Fruit fly (Drosophila melanogaster): ENCODE data around the gene CG14990.

The CG14990 gene

DNA sequence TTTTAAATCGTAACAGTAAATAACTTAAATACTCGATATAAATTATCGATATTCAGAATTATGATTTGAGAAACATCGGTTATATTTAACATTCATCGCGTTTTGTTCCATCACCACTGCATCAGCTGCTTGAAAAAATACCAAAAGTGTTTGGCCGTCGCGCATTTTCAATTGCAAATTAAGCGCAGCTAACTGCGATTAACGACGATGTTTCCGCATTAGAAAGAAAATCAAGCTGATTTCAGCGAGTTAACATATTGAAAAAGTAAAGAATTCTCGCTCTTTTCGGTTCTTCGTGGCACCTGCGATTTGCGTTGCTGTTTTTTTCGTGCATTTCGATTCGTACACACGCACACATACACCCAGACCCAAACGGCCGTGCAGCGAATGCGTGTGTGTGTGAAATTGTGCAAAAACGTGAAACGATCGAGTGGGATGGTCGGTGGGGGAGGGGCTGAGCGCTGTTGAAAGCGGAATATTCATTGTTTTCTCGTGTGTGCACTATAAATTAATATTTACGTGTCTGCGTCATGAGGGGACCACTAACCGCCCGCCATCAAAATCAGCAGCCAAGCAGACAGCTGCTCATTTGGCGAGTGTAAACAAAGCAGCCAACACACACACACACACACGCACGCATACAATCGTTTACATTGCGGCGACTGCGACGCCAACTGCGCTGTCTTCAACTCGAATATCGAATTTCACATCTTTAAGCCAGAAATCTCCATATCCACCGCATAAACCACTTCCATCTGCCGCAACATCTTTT lies 15.3 kb downstream of the CG14990 start, which contains the start of gene Ack (continued):
- no peak for TF ChIP-seq fd102C (GFP tag; optimal IDR thresholded peaks at IDR 0.05)
- no peak for TF ChIP-seq gem (tag; optimal IDR thresholded peaks at IDR 0.05)
- no peak for TF ChIP-seq HHEX (GFP tag; optimal IDR thresholded peaks at IDR 0.05)
- no peak for TF ChIP-seq danr (GFP tag; IDR thresholded peaks at IDR 0.05)
- no peak for TF ChIP-seq peb (GFP tag; IDR thresholded peaks at IDR 0.05)
- TF ChIP-seq CG12942 (GFP tag; optimal IDR thresholded peaks at IDR 0.05) = no peak
- TF ChIP-seq CG7987 (GFP tag; optimal IDR thresholded peaks at IDR 0.05) = no peak
- no peak for TF ChIP-seq vfl (GFP tag; optimal IDR thresholded peaks at IDR 0.05)
- no peak for TF ChIP-seq Six4 (GFP tag; optimal IDR thresholded peaks at IDR 0.05)
- TF ChIP-seq CG17385 (GFP tag; optimal IDR thresholded peaks at IDR 0.05) = no peak
- TF ChIP-seq NC2α (GFP tag; optimal IDR thresholded peaks at IDR 0.05) = no peak
- no peak for TF ChIP-seq CG4730 (GFP tag; IDR thresholded peaks at IDR 0.05)
- no peak for TF ChIP-seq Oaz (GFP tag; IDR thresholded peaks at IDR 0.05)
- TF ChIP-seq psq (GFP tag; optimal IDR thresholded peaks at IDR 0.05) = no peak
- TF ChIP-seq ftz-f1 (GFP tag; optimal IDR thresholded peaks at IDR 0.05) = no peak
- TF ChIP-seq wek (GFP tag; optimal IDR thresholded peaks at IDR 0.05) = no peak
- no peak for TF ChIP-seq CG8290 (GFP tag; optimal IDR thresholded peaks at IDR 0.05)
- TF ChIP-seq CG8290 (tag; optimal IDR thresholded peaks at IDR 0.05) = no peak
- TF ChIP-seq CG9932 (GFP tag; IDR thresholded peaks at IDR 0.05) = peak; percentile 23; the same call in 1 of the 2 replicates
- peak; percentile 22 for TF ChIP-seq Ets97D (GFP tag; optimal IDR thresholded peaks at IDR 0.05)
- TF ChIP-seq Bteb2 (GFP tag; optimal IDR thresholded peaks at IDR 0.05) = no peak
- no peak for TF ChIP-seq maf-S (GFP tag; optimal IDR thresholded peaks at IDR 0.05)
- TF ChIP-seq Bgb (GFP tag; IDR thresholded peaks at IDR 0.05; ENCODE audit: partially characterized antibody) = peak; percentile 87
- no peak for TF ChIP-seq kay (GFP tag; optimal IDR thresholded peaks at IDR 0.05)
- TF ChIP-seq crol (GFP tag; IDR thresholded peaks at IDR 0.05) = 0 out of 2 replicates have a peak, but pooled peaks have one; percentile 49
- TF ChIP-seq sim (GFP tag; IDR thresholded peaks at IDR 0.05) = no peak
- TF ChIP-seq schlank (tag; optimal IDR thresholded peaks at IDR 0.05) = no peak
- no peak for TF ChIP-seq CG3847 (GFP tag; IDR thresholded peaks at IDR 0.05)
- no peak for TF ChIP-seq Kr (GFP tag; optimal IDR thresholded peaks at IDR 0.05)
- TF ChIP-seq lilli (GFP tag; optimal IDR thresholded peaks at IDR 0.05) = no peak
- no peak for TF ChIP-seq CG3726 (GFP tag; IDR thresholded peaks at IDR 0.05)
- no peak for TF ChIP-seq Bdp1 (GFP tag; optimal IDR thresholded peaks at IDR 0.05)
- TF ChIP-seq sug (tag; optimal IDR thresholded peaks at IDR 0.05) = peak; percentile 31
- no peak for TF ChIP-seq CG8765 (GFP tag; IDR thresholded peaks at IDR 0.05)
- TF ChIP-seq Xrp1 (GFP tag; IDR thresholded peaks at IDR 0.05) = no peak
- no peak for TF ChIP-seq aop (GFP tag; IDR thresholded peaks at IDR 0.05)

DNA sequence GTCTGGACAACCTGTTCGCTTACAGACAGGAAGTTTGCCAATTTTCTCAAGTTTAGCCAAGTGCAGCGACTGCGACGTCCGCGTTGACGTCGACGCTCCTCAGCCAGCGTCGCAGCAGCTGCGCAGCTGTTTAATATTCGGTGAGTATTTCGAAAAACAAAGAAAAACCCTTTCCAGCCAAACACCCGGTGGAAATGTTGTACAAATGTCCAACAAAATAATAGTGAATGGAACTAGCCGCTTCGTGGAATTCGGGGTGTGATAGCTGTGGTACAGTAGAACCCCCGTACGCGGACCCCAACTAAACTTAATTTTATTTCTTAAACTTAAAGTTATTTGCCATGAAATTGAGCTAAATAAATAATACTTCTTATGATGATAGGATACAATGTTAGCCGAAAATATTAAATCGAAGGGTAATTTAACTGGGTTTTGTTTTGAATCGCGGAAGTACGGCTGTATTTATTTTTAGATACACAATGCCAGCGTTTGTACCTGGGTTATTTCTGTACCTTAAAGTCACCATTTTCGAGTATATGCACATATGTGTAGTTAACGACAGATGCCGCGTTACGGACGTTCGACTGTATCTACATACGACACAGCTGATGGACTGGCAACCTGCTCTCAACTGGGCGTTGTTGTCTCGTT lies 16.0 kb downstream of the CG14990 start:
- peak; percentile 0 for TF ChIP-seq CG4617 (GFP tag; optimal IDR thresholded peaks at IDR 0.05; ENCODE audit: borderline replicate concordance)
- TF ChIP-seq pum (GFP tag; optimal IDR thresholded peaks at IDR 0.05) = peak; percentile 62
- TF ChIP-seq CG13123 (GFP tag; optimal IDR thresholded peaks at IDR 0.05) = peak; percentile 50
- no peak for TF ChIP-seq CG6791 (GFP tag; IDR thresholded peaks at IDR 0.05; ENCODE audit: partially characterized antibody)
- TF ChIP-seq onecut (GFP tag; IDR thresholded peaks at IDR 0.05) = peak; percentile 39; the same call in 1 of the 2 replicates
- TF ChIP-seq CG11723 (GFP tag; optimal IDR thresholded peaks at IDR 0.05) = peak; percentile 77
- peak; percentile 79 for TF ChIP-seq HHEX (GFP tag; optimal IDR thresholded peaks at IDR 0.05)
- no peak for TF ChIP-seq CG9797 (GFP tag; optimal IDR thresholded peaks at IDR 0.05)
- TF ChIP-seq CG17612 (GFP tag; IDR thresholded peaks at IDR 0.05) = no peak
- TF ChIP-seq CG17186 (GFP tag; optimal IDR thresholded peaks at IDR 0.05) = peak; percentile 42
- no peak for TF ChIP-seq Opbp (GFP tag; IDR thresholded peaks at IDR 0.05; ENCODE audit: partially characterized antibody)
- peak in 1 of 2 experiments; percentile 26 for TF ChIP-seq insv (GFP tag; optimal IDR thresholded peaks at IDR 0.05)
- peak; percentile 71 for TF ChIP-seq sim (GFP tag; IDR thresholded peaks at IDR 0.05)
- peak; percentile 60; the same call in 2 of the 3 replicates for TF ChIP-seq zfh1 (GFP tag; IDR thresholded peaks at IDR 0.05)
- peak; percentile 74 for TF ChIP-seq crc (GFP tag; optimal IDR thresholded peaks at IDR 0.05)
- peak; percentile 63 for TF ChIP-seq Bteb2 (GFP tag; optimal IDR thresholded peaks at IDR 0.05)
- peak; percentile 16 for TF ChIP-seq ac (GFP tag; optimal IDR thresholded peaks at IDR 0.05)
- peak; percentile 31 for TF ChIP-seq zfh2 (GFP tag; optimal IDR thresholded peaks at IDR 0.05)

Measured in whole organism, embryonic.